Fruit fly (Drosophila melanogaster): ENCODE measurements around the gene CG14422.

Gene CG14422

dm6 chrX:2984902-2985772, 42.0 kb downstream of the CG14422 start (continued):
- TF ChIP-seq Hr39 (optimal IDR thresholded peaks at IDR 0.05) = no peak
- TF ChIP-seq TFAM (GFP tag; optimal IDR thresholded peaks at IDR 0.05) = no peak
- TF ChIP-seq az2 (GFP tag; optimal IDR thresholded peaks at IDR 0.05) = peak; percentile 49
- no peak for TF ChIP-seq sd (tag; optimal IDR thresholded peaks at IDR 0.05)
- TF ChIP-seq ato (GFP tag; IDR thresholded peaks at IDR 0.05; ENCODE audit: partially characterized antibody) = no peak
- TF ChIP-seq CG4404 (GFP tag; IDR thresholded peaks at IDR 0.05) = peak; percentile 90
- TF ChIP-seq Mrtf (GFP tag; IDR thresholded peaks at IDR 0.05) = no peak
- TF ChIP-seq CG17612 (GFP tag; IDR thresholded peaks at IDR 0.05) = no peak
- TF ChIP-seq sens-2 (GFP tag; IDR thresholded peaks at IDR 0.05) = 0 out of 2 replicates have a peak, but pooled peaks have one; percentile 18
- no peak for TF ChIP-seq lmd (GFP tag; IDR thresholded peaks at IDR 0.05)
- TF ChIP-seq Neu2 (GFP tag; optimal IDR thresholded peaks at IDR 0.05; ENCODE audit: borderline replicate concordance) = peak; percentile 77
- TF ChIP-seq tin (GFP tag; optimal IDR thresholded peaks at IDR 0.05) = peak; percentile 23
- no peak for TF ChIP-seq Dek (tag; optimal IDR thresholded peaks at IDR 0.05)
- TF ChIP-seq GATAe (GFP tag; conservative IDR thresholded peaks at IDR 0.05) = no peak
- no peak for TF ChIP-seq CG11560 (tag; IDR thresholded peaks at IDR 0.05)
- TF ChIP-seq ara (GFP tag; IDR thresholded peaks at IDR 0.05) = peak; percentile 79
- no peak for TF ChIP-seq CG13123 (GFP tag; optimal IDR thresholded peaks at IDR 0.05)
- TF ChIP-seq aop (GFP tag; IDR thresholded peaks at IDR 0.05) = no peak
- peak; percentile 41 for TF ChIP-seq D19A (tag; optimal IDR thresholded peaks at IDR 0.05)
- TF ChIP-seq Myb (GFP tag; optimal IDR thresholded peaks at IDR 0.05) = no peak
- peak; percentile 10 for TF ChIP-seq jumu (GFP tag; optimal IDR thresholded peaks at IDR 0.05)
- TF ChIP-seq esg (GFP tag; conservative IDR thresholded peaks at IDR 0.05) = no peak
- TF ChIP-seq h (optimal IDR thresholded peaks at IDR 0.05) = no peak
- no peak for TF ChIP-seq CG31365 (tag; optimal IDR thresholded peaks at IDR 0.05)
- no peak for TF ChIP-seq HmgD (GFP tag; optimal IDR thresholded peaks at IDR 0.05)
- no peak for TF ChIP-seq sc (optimal IDR thresholded peaks at IDR 0.05)
- TF ChIP-seq sc (GFP tag; optimal IDR thresholded peaks at IDR 0.05) = peak; percentile 14
- TF ChIP-seq CG3407 (GFP tag; optimal IDR thresholded peaks at IDR 0.05) = no peak
- peak; percentile 90 for TF ChIP-seq Ets65A (GFP tag)
- TF ChIP-seq toy (GFP tag; IDR thresholded peaks at IDR 0.05) = no peak
- no peak for TF ChIP-seq hth (optimal IDR thresholded peaks at IDR 0.05)
- TF ChIP-seq PHDP (tag; optimal IDR thresholded peaks at IDR 0.05) = no peak
- peak in 1 of 2 experiments; percentile 87 for TF ChIP-seq eve (GFP tag; optimal IDR thresholded peaks at IDR 0.05)
- TF ChIP-seq Bdp1 (GFP tag; optimal IDR thresholded peaks at IDR 0.05) = no peak
- TF ChIP-seq CG7786 (GFP tag; optimal IDR thresholded peaks at IDR 0.05) = no peak
- no peak for TF ChIP-seq CG12769 (tag; optimal IDR thresholded peaks at IDR 0.05)
- TF ChIP-seq so (GFP tag; IDR thresholded peaks at IDR 0.05) = no peak
- no peak for TF ChIP-seq B-H1 (GFP tag; IDR thresholded peaks at IDR 0.05)
- no peak for TF ChIP-seq Ptx1 (GFP tag; IDR thresholded peaks at IDR 0.05)
- peak; percentile 59 for TF ChIP-seq CG31441 (GFP tag; IDR thresholded peaks at IDR 0.05)
- no peak for TF ChIP-seq unc-4 (GFP tag; IDR thresholded peaks at IDR 0.05; ENCODE audit: partially characterized antibody)
- TF ChIP-seq CG11695 (GFP tag; IDR thresholded peaks at IDR 0.05) = peak; percentile 14; the same call in 1 of the 3 replicates
- TF ChIP-seq CG18599 (GFP tag; optimal IDR thresholded peaks at IDR 0.05) = no peak
- TF ChIP-seq slou (GFP tag; optimal IDR thresholded peaks at IDR 0.05) = no peak
- TF ChIP-seq C15 (GFP tag; IDR thresholded peaks at IDR 0.05) = no peak
- TF ChIP-seq CG3847 (GFP tag; IDR thresholded peaks at IDR 0.05) = no peak
- no peak for TF ChIP-seq CG11723 (GFP tag; optimal IDR thresholded peaks at IDR 0.05)
- TF ChIP-seq Taf1 (GFP tag; IDR thresholded peaks at IDR 0.05) = no peak
- TF ChIP-seq gce (GFP tag; IDR thresholded peaks at IDR 0.05) = no peak
- TF ChIP-seq Xrp1 (GFP tag; IDR thresholded peaks at IDR 0.05) = peak; percentile 81
- TF ChIP-seq ftz-f1 (GFP tag; optimal IDR thresholded peaks at IDR 0.05) = no peak
- no peak for TF ChIP-seq CG9817 (tag; optimal IDR thresholded peaks at IDR 0.05)

Data from whole organism, embryonic.